Worm (Caenorhabditis elegans) whole organism, L2 larva: Measurements from ENCODE around the gene nlp-53.

ENCODE experiments used
- ama-1 ChIP-seq: fragments of 150-350 bp; optimal IDR thresholded peaks from 2 replicates; lab custom pipeline; 2018; ENCODE audit warnings: inconsistent platforms
- ceh-16 ChIP-seq: fragments of 150-350 bp; optimal IDR thresholded peaks from 2 replicates; lab custom pipeline; 2014; ENCODE audit warnings: missing biosample characterization, missing genetic modification characterization
- ceh-82 ChIP-seq: fragments of 150-350 bp; optimal IDR thresholded peaks from 2 replicates; lab custom pipeline; 2014; ENCODE audit warnings: missing biosample characterization, missing genetic modification characterization
- elt-3 ChIP-seq: sonication (generic microtip); optimal IDR thresholded peaks from 2 replicates; lab custom pipeline; 2017; ENCODE audit warnings: missing biosample characterization, missing genetic modification characterization
- lin-13 ChIP-seq: fragments of 150-350 bp; optimal IDR thresholded peaks from 2 replicates; lab custom pipeline; 2014; ENCODE audit warnings: missing biosample characterization, missing genetic modification reagents, missing genetic modification characterization
- lsy-2 ChIP-seq, 2 experiments: fragments of 150-350 bp in 1 of 2; sonication (generic microtip) in 1 of 2; optimal IDR thresholded peaks; 2 replicates each; lab custom pipeline; 2014 to 2017; ENCODE audit warnings: missing biosample characterization in 2 of 2, missing genetic modification characterization in 2 of 2
- mdl-1 ChIP-seq, 2 experiments: fragments of 150-350 bp in 1 of 2; sonication (generic microtip) in 1 of 2; optimal IDR thresholded peaks; 2 replicates each; lab custom pipeline; 2017; ENCODE audit warnings: missing biosample characterization in 2 of 2, missing genetic modification characterization in 2 of 2
- nhr-237 ChIP-seq: fragments of 150-350 bp; optimal IDR thresholded peaks from 2 replicates; lab custom pipeline; 2014; ENCODE audit warnings: missing biosample characterization, missing genetic modification characterization
- nhr-25 ChIP-seq: fragments of 150-350 bp; sonication (generic microtip); optimal IDR thresholded peaks from 3 replicates; lab custom pipeline; 2014; ENCODE audit warnings: missing biosample characterization, missing genetic modification characterization
- nhr-77 ChIP-seq: fragments of 150-350 bp; optimal IDR thresholded peaks from 2 replicates; lab custom pipeline; 2014; ENCODE audit warnings: missing biosample characterization, missing genetic modification characterization
- unc-39 ChIP-seq: fragments of 150-350 bp; optimal IDR thresholded peaks from 2 replicates; lab custom pipeline; 2014; ENCODE audit warnings: missing biosample characterization, missing genetic modification characterization
- unc-62 ChIP-seq: fragments of 150-350 bp; optimal IDR thresholded peaks from 2 replicates; lab custom pipeline; 2014; ENCODE audit warnings: missing biosample characterization, missing genetic modification reagents, missing genetic modification characterization
- zag-1 ChIP-seq: fragments of 150-350 bp; optimal IDR thresholded peaks from 2 replicates; lab custom pipeline; 2014; ENCODE audit warnings: missing biosample characterization, missing genetic modification characterization

DNA sequence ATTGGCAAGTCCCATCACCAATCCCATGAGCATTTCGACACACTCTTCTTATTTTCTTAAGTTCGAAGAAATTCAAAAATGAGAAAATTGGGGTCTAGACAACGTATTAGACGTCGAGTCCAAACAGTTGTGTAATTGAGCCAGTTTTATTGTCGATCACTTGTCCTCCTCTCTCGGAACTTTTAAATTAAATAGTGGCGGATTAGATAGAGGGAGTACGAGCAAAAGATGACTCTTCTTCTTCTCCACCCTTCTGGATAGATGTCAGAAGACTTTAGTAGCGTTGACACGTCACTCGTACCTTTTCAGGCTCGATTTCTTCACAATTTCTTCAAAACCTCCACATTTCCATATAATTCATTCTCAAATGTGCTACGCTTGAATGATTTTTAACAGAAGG lies 3.5 kb upstream of the nlp-53 start:
- no peak for TF ChIP-seq elt-3 (tag; lab: Kevin White, UChicago)
- no peak for TF ChIP-seq ceh-82 (tag; lab: Kevin White, UChicago)
- TF ChIP-seq ama-1: no peak
- no peak for TF ChIP-seq lsy-2 (tag; optimal IDR thresholded peaks at IDR 0.05; lab: Kevin White, UChicago)
- no peak for TF ChIP-seq nhr-237 (tag; lab: Kevin White, UChicago)
- no peak for TF ChIP-seq nhr-25 (tag; lab: Kevin White, UChicago)
- TF ChIP-seq ceh-16 (tag; lab: Kevin White, UChicago): no peak
- no peak for TF ChIP-seq zag-1 (tag; lab: Kevin White, UChicago)
- no peak for TF ChIP-seq unc-62
- no peak for TF ChIP-seq nhr-77
- TF ChIP-seq mdl-1 (tag; optimal IDR thresholded peaks at IDR 0.05; lab: Kevin White, UChicago): no peak
- no peak for TF ChIP-seq unc-39 (tag; lab: Kevin White, UChicago)
- TF ChIP-seq lin-13: no peak
